Worm (Caenorhabditis elegans) whole organism, L3 larva: ENCODE measurements around the gene F53A9.7.

Source experiments
- ceh-82 ChIP-seq: fragments of 150-350 bp; optimal IDR thresholded peaks from 2 replicates; lab custom pipeline; 2014; ENCODE audit warnings: missing biosample characterization, missing genetic modification characterization
- egl-27 ChIP-seq: sonication (generic microtip); optimal IDR thresholded peaks from 4 replicates; lab custom pipeline; 2017; ENCODE audit warnings: missing biosample characterization, missing genetic modification reagents, missing genetic modification characterization
- egl-5 ChIP-seq: fragments of 150-350 bp; optimal IDR thresholded peaks from 2 replicates; lab custom pipeline; 2017; ENCODE audit warnings: missing biosample characterization, missing genetic modification reagents, missing genetic modification characterization, inconsistent platforms
- elt-2 ChIP-seq: sonication (generic microtip); optimal IDR thresholded peaks from 2 replicates; lab custom pipeline; 2016; ENCODE audit warnings: missing genetic modification reagents, mild to moderate bottlenecking, missing genetic modification characterization, missing compliant biosample characterization
- pha-4 ChIP-seq: fragments of 150-350 bp; optimal IDR thresholded peaks from 2 replicates; lab custom pipeline; 2014; ENCODE audit warnings: missing biosample characterization, missing genetic modification reagents, missing genetic modification characterization

- TF ChIP-seq elt-2 (tag; lab: Kevin White, UChicago), result peak; percentile 12
- TF ChIP-seq egl-27 (tag; lab: Kevin White, UChicago), result no peak
- TF ChIP-seq egl-5 (tag; lab: Kevin White, UChicago), result no peak
- no peak for TF ChIP-seq ceh-82 (tag; lab: Kevin White, UChicago)
- peak; percentile 6 for TF ChIP-seq pha-4
Observed at ce11 chrX:8754285-8754795, 37.6 kb upstream of the F53A9.7 start.
